Worm (Caenorhabditis elegans): ENCODE measurements around the gene F09F7.6.

DNA sequence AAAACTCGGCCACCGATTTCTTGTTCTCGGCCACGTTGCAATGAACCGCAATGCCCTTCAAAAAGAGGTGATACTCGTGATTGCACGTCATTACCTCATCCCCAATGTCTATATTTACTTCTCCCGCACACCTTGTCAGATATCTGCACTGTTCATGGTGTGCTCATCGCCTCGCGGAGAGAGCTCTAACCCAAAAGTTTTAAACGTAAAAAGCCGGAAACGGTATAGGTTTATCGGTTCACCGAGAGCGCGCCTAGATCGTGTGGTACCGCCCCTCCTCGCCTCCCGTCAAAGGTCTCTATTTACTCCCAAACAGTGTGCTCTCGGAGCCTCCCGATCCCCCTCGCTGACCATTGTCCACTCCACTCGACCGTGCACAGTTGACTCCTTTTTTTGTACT is 32.7 kb upstream of the F09F7.6 start, which contains the start of gene F56D2.3:
- TF ChIP-seq nhr-77 (tag; optimal IDR thresholded peaks at IDR 0.05) (no peak), ceh-28 (tag; optimal IDR thresholded peaks at IDR 0.05) (no peak), nhr-76 (tag; optimal IDR thresholded peaks at IDR 0.05) (no peak), mml-1 (tag; optimal IDR thresholded peaks at IDR 0.05) (no peak), aly-2 (tag; optimal IDR thresholded peaks at IDR 0.05) (no peak), unc-62 (GFP tag; optimal IDR thresholded peaks at IDR 0.05) (no peak), nhr-28 (tag; optimal IDR thresholded peaks at IDR 0.05) (no peak), lin-39 (tag; optimal IDR thresholded peaks at IDR 0.05) (no peak), lin-15B (tag; optimal IDR thresholded peaks at IDR 0.05) (no peak)

All from whole organism, L3 larva.